Fruit fly (Drosophila melanogaster) S2 (cell line): ENCODE measurements around the gene RabX4.

Experiments used
- CG8478 ChIP-seq: fragments of >200 bp; optimal IDR thresholded peaks from 2 replicates; lab custom pipeline; 2018
- CTCF ChIP-seq, 2 experiments: fragments of >200 bp; optimal IDR thresholded peaks; 2 replicates each; lab custom pipeline; 2018

RabX4 gene

DNA sequence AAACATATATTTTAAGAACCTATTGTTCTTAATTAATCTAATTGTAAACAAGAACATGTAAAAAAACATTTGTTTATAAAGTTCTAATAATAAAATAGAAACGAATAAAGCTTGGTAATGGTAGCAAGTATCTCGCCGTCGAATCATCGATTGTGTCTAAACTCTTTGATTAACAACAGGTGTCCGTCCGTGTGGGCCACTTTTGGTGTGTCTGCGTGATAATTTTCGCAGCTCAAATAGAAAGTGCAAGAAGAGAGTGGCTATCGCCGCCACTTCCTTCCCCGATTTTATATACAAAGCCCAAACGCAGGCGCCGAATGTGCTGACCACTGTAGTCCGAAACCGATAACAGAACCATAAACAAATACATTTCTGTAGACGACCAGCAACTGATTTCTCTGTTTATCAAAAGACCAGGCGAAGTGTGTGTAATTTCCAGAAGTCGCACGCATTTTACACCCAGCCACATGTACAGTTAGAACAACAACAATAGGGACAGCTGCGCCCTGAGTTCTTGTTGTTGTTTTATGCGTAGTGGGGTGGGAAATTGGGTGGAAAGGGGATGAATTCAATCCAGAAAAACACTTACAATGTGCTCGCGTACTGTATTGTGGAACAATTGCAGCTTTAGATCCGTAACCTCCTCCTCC is 15.1 kb downstream of the RabX4 start:
- TF ChIP-seq CG8478 (lab: Kevin White, UChicago) (no peak), CTCF (optimal IDR thresholded peaks at IDR 0.05; lab: Kevin White, UChicago) (no peak)

dm6 chr3R:24812394-24812793 is 15.8 kb downstream of the RabX4 start:
- TF ChIP-seq CG8478 (lab: Kevin White, UChicago) (no peak), CTCF (optimal IDR thresholded peaks at IDR 0.05; lab: Kevin White, UChicago) (no peak)

DNA sequence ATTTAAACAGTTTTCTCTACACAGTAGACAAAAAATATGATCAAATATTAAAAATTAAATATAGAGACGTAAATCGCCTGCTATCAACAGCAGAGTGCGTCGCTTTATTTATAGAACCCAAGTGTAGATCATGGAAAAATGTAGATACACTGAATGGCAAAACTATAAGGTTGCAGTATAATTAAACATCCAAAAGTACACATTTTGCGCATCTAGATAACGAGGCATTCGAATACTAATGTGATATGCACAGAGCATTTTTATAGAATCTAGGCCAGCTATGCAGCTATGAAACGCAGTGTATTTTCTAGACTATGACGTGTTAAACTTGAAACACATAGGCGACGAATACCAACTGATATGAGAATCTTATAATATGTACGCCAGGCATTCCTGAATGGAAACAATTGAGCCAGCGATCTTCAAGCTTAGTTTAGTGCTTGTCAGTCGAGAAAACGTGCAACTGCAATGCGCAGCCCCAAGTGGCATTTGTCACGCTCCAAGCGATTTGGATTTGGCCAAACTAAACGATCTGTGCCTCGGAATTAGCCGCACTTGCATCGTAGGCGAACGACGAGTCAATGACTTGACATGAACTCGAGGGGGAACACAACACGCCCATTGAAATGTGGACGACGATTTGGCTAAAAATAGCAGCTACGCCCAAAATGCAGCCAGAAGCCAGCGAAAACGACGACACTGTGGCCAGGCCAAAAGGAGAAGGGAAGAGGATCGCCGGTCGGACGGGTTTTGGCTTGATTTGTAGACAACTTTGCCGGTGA is 17.2 kb downstream of the RabX4 start:
- TF ChIP-seq CG8478 (lab: Kevin White, UChicago) = no peak
- no peak for TF ChIP-seq CTCF (optimal IDR thresholded peaks at IDR 0.05; lab: Kevin White, UChicago)

DNA sequence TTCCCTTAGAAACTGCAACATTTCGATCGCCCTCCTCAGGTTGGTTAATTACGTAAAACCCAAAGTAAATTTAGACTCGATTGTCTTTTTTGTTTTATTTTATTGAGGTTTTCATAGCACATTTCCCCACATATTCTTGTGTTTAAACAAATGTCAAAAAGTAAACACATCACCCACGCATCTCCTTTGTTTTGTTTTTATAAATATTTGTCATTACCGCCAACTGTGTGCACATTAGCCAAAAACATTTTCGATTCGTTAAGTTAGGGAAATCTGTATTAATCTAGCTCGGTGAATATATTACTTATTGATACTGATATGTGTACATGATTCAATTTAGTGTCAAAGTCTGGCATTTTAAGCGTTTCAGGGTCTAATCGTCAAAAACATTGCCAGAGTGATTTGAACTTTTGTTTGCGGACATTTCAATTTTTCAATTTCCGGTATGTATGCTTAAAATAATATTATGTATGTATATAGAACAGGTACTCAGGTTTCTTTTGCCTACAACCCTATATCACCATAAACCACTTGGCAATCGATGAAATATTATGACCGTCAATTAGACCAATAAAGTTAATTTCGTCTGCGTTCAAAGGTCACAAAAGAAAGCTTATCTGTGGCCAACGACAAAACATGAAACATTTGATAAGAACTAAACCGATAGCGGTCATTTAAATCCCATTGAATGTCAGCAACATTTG is 18.5 kb downstream of the RabX4 start:
- TF ChIP-seq CG8478 (lab: Kevin White, UChicago) (no peak), CTCF (optimal IDR thresholded peaks at IDR 0.05; lab: Kevin White, UChicago) (no peak)

dm6 chr3R:24807321-24807720 is 20.9 kb downstream of the RabX4 start, which contains the start of gene CG6980:
Gene CG6980 (plus strand): TSS chr3R:24807621.
- no peak for TF ChIP-seq CTCF (optimal IDR thresholded peaks at IDR 0.05; lab: Kevin White, UChicago)
- TF ChIP-seq CG8478 (lab: Kevin White, UChicago) = no peak

DNA sequence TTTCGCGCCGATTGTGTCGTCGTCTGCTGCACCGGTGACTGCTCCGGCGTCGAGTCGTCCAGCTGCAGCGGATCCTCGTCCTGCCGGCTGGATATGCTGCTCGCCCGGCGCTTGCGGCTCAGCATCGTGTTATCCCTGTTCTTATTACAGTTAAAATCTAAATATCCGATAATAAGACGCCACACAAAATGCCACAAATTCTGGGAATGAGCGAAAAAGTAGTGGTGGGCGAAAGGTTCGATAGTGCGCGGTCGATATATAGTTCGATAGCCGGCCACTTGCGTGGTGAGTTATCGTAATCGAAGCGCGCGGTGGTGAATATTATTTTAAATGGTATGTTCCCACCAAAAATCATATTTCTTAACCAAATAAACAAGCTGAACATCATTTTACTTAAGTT is 23.2 kb downstream of the RabX4 start, which contains the start of gene polybromo:
Gene polybromo, minus strand, starts transcription at position 212 of the 400 bp plus-strand sequence.
- no peak for TF ChIP-seq CTCF (optimal IDR thresholded peaks at IDR 0.05; lab: Kevin White, UChicago)
- no peak for TF ChIP-seq CG8478 (lab: Kevin White, UChicago)

- no peak for TF ChIP-seq CTCF (optimal IDR thresholded peaks at IDR 0.05; lab: Kevin White, UChicago)
- no peak for TF ChIP-seq CG8478 (lab: Kevin White, UChicago)
Observed at dm6 chr3R:24799503-24799902, 28.7 kb downstream of the RabX4 start, which contains the start of gene Ude. Gene Ude (minus strand): TSS chr3R:24799668.

DNA sequence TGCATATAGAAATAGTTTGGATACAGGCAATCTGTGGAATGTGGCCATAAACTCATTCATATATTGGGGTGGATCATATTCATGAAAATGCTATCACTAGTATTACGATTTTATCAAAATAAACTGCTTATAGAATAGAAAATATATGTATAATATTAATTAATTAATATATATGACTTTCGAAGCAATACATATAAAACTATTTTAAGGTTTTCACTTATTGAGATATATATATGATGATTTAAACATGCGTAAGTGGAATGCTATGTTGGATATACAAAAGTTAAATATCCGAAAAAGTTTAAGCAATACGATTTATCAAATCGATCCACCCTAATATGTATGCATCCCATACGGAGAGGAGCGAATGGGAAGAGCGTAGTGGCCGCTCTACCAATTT is 29.6 kb downstream of the RabX4 start:
- TF ChIP-seq CTCF (optimal IDR thresholded peaks at IDR 0.05; lab: Kevin White, UChicago) = no peak
- TF ChIP-seq CG8478 (lab: Kevin White, UChicago) = no peak

DNA sequence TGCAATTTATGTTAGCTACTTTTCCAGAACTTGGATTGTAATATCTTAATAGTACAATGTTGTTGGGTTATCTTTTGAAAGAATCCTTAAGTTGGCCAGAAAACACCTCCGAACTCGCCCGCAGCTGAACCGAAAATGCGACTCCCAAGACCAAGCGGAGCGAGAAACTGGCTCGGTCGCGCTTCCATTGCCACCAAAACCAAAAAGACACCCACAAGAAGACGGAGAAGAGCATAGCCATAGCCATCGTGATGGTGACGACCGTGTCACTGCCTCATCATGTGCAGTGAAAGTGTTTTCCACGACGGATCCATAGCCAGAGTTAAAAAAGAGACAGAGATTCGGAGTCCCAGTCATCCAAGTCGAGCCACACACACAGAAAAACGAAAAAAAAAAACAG is 38.2 kb downstream of the RabX4 start, which contains the start of gene CG13634:
Gene CG13634, minus strand, starts transcription at position 101 of the 400 bp plus-strand sequence.
- TF ChIP-seq CTCF (optimal IDR thresholded peaks at IDR 0.05; lab: Kevin White, UChicago) (no peak), CG8478 (lab: Kevin White, UChicago) (no peak)

dm6 chr3R:24787734-24788133 is 40.5 kb downstream of the RabX4 start, which contains the start of gene Ets96B:
Gene Ets96B (plus strand): TSS chr3R:24788054.
- TF ChIP-seq CG8478 (lab: Kevin White, UChicago) (no peak), CTCF (optimal IDR thresholded peaks at IDR 0.05; lab: Kevin White, UChicago) (no peak)

dm6 chr3R:24787042-24787565 is 41.1 kb downstream of the RabX4 start, which contains the start of gene CG5805:
Gene CG5805 (minus strand): TSS chr3R:24787421.
- TF ChIP-seq CG8478 (lab: Kevin White, UChicago) (no peak), CTCF (optimal IDR thresholded peaks at IDR 0.05; lab: Kevin White, UChicago) (no peak)

dm6 chr3R:24778218-24778739 is 49.9 kb downstream of the RabX4 start:
- TF ChIP-seq CTCF (optimal IDR thresholded peaks at IDR 0.05; lab: Kevin White, UChicago) (no peak), CG8478 (lab: Kevin White, UChicago) (no peak)

dm6 chr3R:24777101-24777500 is 51.1 kb downstream of the RabX4 start:
- no peak for TF ChIP-seq CG8478 (lab: Kevin White, UChicago)
